Worm (Caenorhabditis elegans) whole organism, late embryonic: Measurements from ENCODE around the gene mec-7.

Experiments
- C08G9.2 ChIP-seq: sonication (generic microtip); optimal IDR thresholded peaks from 2 replicates; lab custom pipeline; 2016; ENCODE audit warnings: mild to moderate bottlenecking, missing genetic modification characterization, moderate library complexity, missing compliant biosample characterization
- F13H6.1 ChIP-seq: sonication (generic microtip); optimal IDR thresholded peaks from 2 replicates; lab custom pipeline; 2016; ENCODE audit warnings: missing genetic modification characterization, missing compliant biosample characterization
- K02D7.2 ChIP-seq: sonication (generic microtip); optimal IDR thresholded peaks from 2 replicates; lab custom pipeline; 2017; ENCODE audit warnings: mild to moderate bottlenecking, missing genetic modification characterization, missing compliant biosample characterization
- T23F11.4 ChIP-seq: fragments of 200-800 bp; sonication (Bioruptor generic); optimal IDR thresholded peaks from 2 replicates; lab custom pipeline; 2018; ENCODE audit warnings: mild to moderate bottlenecking, missing genetic modification characterization, missing compliant biosample characterization
- Y22D7AL.16 ChIP-seq: sonication (generic microtip); optimal IDR thresholded peaks from 2 replicates; lab custom pipeline; 2016; ENCODE audit warnings: missing genetic modification characterization, missing compliant biosample characterization
- ahr-1 ChIP-seq: sonication (generic microtip); optimal IDR thresholded peaks from 2 replicates; lab custom pipeline; 2016; ENCODE audit warnings: missing genetic modification characterization, missing compliant biosample characterization
- ama-1 ChIP-seq: fragments of 150-350 bp; optimal IDR thresholded peaks from 2 replicates; lab custom pipeline; 2014
- ceh-14 ChIP-seq: sonication (generic microtip); optimal IDR thresholded peaks from 2 replicates; lab custom pipeline; 2016; ENCODE audit warnings: missing genotype, missing genetic modification characterization, missing compliant biosample characterization
- ceh-18 ChIP-seq: sonication (generic microtip); optimal IDR thresholded peaks from 2 replicates; lab custom pipeline; 2016; ENCODE audit warnings: missing genetic modification characterization, missing compliant biosample characterization
- ceh-2 ChIP-seq: sonication (generic microtip); optimal IDR thresholded peaks from 2 replicates; lab custom pipeline; 2016; ENCODE audit warnings: missing genotype, missing genetic modification characterization, missing compliant biosample characterization
- ceh-22 ChIP-seq: sonication (generic microtip); optimal IDR thresholded peaks from 2 replicates; lab custom pipeline; 2017; ENCODE audit warnings: missing biosample characterization, missing genetic modification characterization
- ceh-30 ChIP-seq: fragments of 150-350 bp; optimal IDR thresholded peaks from 2 replicates; lab custom pipeline; 2014; ENCODE audit warnings: missing biosample characterization, missing genetic modification characterization
- ceh-31 ChIP-seq: sonication (generic microtip); optimal IDR thresholded peaks from 2 replicates; lab custom pipeline; 2016; ENCODE audit warnings: missing genetic modification characterization, missing compliant biosample characterization
- ceh-34 ChIP-seq: sonication (generic microtip); optimal IDR thresholded peaks from 2 replicates; lab custom pipeline; 2016; ENCODE audit warnings: mild to moderate bottlenecking, missing genetic modification characterization, missing compliant biosample characterization
- ceh-45 ChIP-seq: fragments of 200-800 bp; sonication (Bioruptor generic); IDR thresholded peaks from 2 replicates; pipeline ENCODE4 v1.3.6; 2022; ENCODE audit warnings: missing genetic modification reagents, missing genetic modification characterization, missing compliant biosample characterization
- ceh-48 ChIP-seq: sonication (generic microtip); optimal IDR thresholded peaks from 2 replicates; lab custom pipeline; 2016; ENCODE audit warnings: missing genetic modification characterization, inconsistent platforms, missing compliant biosample characterization
- ceh-6 ChIP-seq: fragments of 200-800 bp; sonication (Bioruptor generic); optimal IDR thresholded peaks from 2 replicates; lab custom pipeline; 2018; ENCODE audit warnings: mild to moderate bottlenecking, missing genetic modification characterization, missing compliant biosample characterization
- ceh-9 ChIP-seq: sonication (generic microtip); optimal IDR thresholded peaks from 2 replicates; lab custom pipeline; 2016; ENCODE audit warnings: mild to moderate bottlenecking, missing genetic modification characterization, inconsistent platforms, missing compliant biosample characterization
- che-1 ChIP-seq: sonication (generic microtip); optimal IDR thresholded peaks from 2 replicates; lab custom pipeline; 2016; ENCODE audit warnings: mild to moderate bottlenecking, missing genetic modification characterization, missing compliant biosample characterization
- dmd-4 ChIP-seq: sonication (generic microtip); optimal IDR thresholded peaks from 2 replicates; lab custom pipeline; 2016; ENCODE audit warnings: borderline replicate concordance, missing genetic modification characterization, missing compliant biosample characterization
- elt-2 ChIP-seq: sonication (generic microtip); optimal IDR thresholded peaks from 2 replicates; lab custom pipeline; 2016; ENCODE audit warnings: missing genetic modification reagents, missing genetic modification characterization, missing compliant biosample characterization
- elt-4 ChIP-seq: sonication (generic microtip); optimal IDR thresholded peaks from 2 replicates; lab custom pipeline; 2016; ENCODE audit warnings: missing genetic modification characterization, missing compliant biosample characterization
- ets-4 ChIP-seq: sonication (generic microtip); optimal IDR thresholded peaks from 2 replicates; lab custom pipeline; 2016; ENCODE audit warnings: missing genetic modification characterization, missing compliant biosample characterization
- eyg-1 ChIP-seq: sonication (generic microtip); optimal IDR thresholded peaks from 2 replicates; lab custom pipeline; 2016; ENCODE audit warnings: missing genotype, missing genetic modification characterization, missing compliant biosample characterization
- fax-1 ChIP-seq: sonication (generic microtip); optimal IDR thresholded peaks from 2 replicates; lab custom pipeline; 2016; ENCODE audit warnings: missing genotype, missing genetic modification characterization, missing compliant biosample characterization
- fkh-10 ChIP-seq: fragments of 150-350 bp; optimal IDR thresholded peaks from 2 replicates; lab custom pipeline; 2014; ENCODE audit warnings: missing biosample characterization, missing genetic modification reagents, missing genetic modification characterization
- fkh-6 ChIP-seq: sonication (generic microtip); optimal IDR thresholded peaks from 2 replicates; lab custom pipeline; 2016; ENCODE audit warnings: missing genetic modification characterization, missing compliant biosample characterization
- gmeb-2 ChIP-seq: sonication (generic microtip); optimal IDR thresholded peaks from 2 replicates; lab custom pipeline; 2016; ENCODE audit warnings: missing genetic modification characterization, inconsistent platforms, missing compliant biosample characterization
- hlh-15 ChIP-seq: sonication (generic microtip); optimal IDR thresholded peaks from 2 replicates; lab custom pipeline; 2016; ENCODE audit warnings: missing genetic modification characterization, missing compliant biosample characterization
- hlh-30 ChIP-seq: sonication (generic microtip); optimal IDR thresholded peaks from 2 replicates; lab custom pipeline; 2017; ENCODE audit warnings: antibody characterized with exemption, missing genetic modification characterization, missing compliant biosample characterization; ENCODE audit not compliant: insufficient read depth
- hlh-6 ChIP-seq: sonication (generic microtip); optimal IDR thresholded peaks from 2 replicates; lab custom pipeline; 2016; ENCODE audit warnings: missing genotype, missing genetic modification characterization, missing compliant biosample characterization
- hlh-8 ChIP-seq: sonication (generic microtip); optimal IDR thresholded peaks from 2 replicates; lab custom pipeline; 2016; ENCODE audit warnings: missing genotype, missing genetic modification characterization, missing compliant biosample characterization
- madf-2 ChIP-seq: sonication (generic microtip); optimal IDR thresholded peaks from 2 replicates; lab custom pipeline; 2017; ENCODE audit warnings: missing genetic modification characterization, missing compliant biosample characterization
- mec-3 ChIP-seq: sonication (generic microtip); optimal IDR thresholded peaks from 2 replicates; lab custom pipeline; 2016; ENCODE audit warnings: borderline replicate concordance, missing genetic modification characterization, missing compliant biosample characterization
- nfya-1 ChIP-seq: sonication (generic microtip); optimal IDR thresholded peaks from 2 replicates; lab custom pipeline; 2017; ENCODE audit warnings: missing genetic modification characterization, mild to moderate bottlenecking, missing compliant biosample characterization, antibody characterized with exemption, moderate library complexity
- nhr-11 ChIP-seq: fragments of 150-350 bp; optimal IDR thresholded peaks from 2 replicates; lab custom pipeline; 2014; ENCODE audit warnings: missing biosample characterization, missing genetic modification characterization
- nhr-232 ChIP-seq: sonication (generic microtip); optimal IDR thresholded peaks from 2 replicates; lab custom pipeline; 2016; ENCODE audit warnings: missing genetic modification characterization, missing compliant biosample characterization
- npax-4 ChIP-seq: sonication (generic microtip); optimal IDR thresholded peaks from 2 replicates; lab custom pipeline; 2016; ENCODE audit warnings: missing genetic modification characterization, missing compliant biosample characterization
- odd-2 ChIP-seq: sonication (generic microtip); optimal IDR thresholded peaks from 2 replicates; lab custom pipeline; 2017; ENCODE audit warnings: antibody characterized with exemption, mild to moderate bottlenecking, missing genetic modification characterization, missing compliant biosample characterization
- pag-3 ChIP-seq: sonication (generic microtip); optimal IDR thresholded peaks from 2 replicates; lab custom pipeline; 2016; ENCODE audit warnings: missing compliant biosample characterization, missing genetic modification characterization, borderline replicate concordance
- pat-9 ChIP-seq: fragments of 200-800 bp; sonication (Bioruptor generic); optimal IDR thresholded peaks from 2 replicates; lab custom pipeline; 2018; ENCODE audit warnings: mild to moderate bottlenecking, missing genetic modification characterization, moderate library complexity, missing compliant biosample characterization
- pax-1 ChIP-seq: fragments of 150-350 bp; optimal IDR thresholded peaks from 2 replicates; lab custom pipeline; 2014; ENCODE audit warnings: missing biosample characterization, missing genetic modification characterization
- pha-2 ChIP-seq: sonication (generic microtip); optimal IDR thresholded peaks from 2 replicates; lab custom pipeline; 2017; ENCODE audit warnings: mild to moderate bottlenecking, missing genetic modification characterization, missing compliant biosample characterization
- pha-4 ChIP-seq: fragments of 150-350 bp; optimal IDR thresholded peaks from 2 replicates; lab custom pipeline; 2018; ENCODE audit warnings: missing biosample characterization, missing genetic modification reagents, missing genetic modification characterization
- pqm-1 ChIP-seq: sonication (generic microtip); optimal IDR thresholded peaks from 2 replicates; lab custom pipeline; 2016; ENCODE audit warnings: missing genetic modification characterization, missing compliant biosample characterization
- pros-1 ChIP-seq: fragments of 150-350 bp; optimal IDR thresholded peaks from 2 replicates; lab custom pipeline; 2014; ENCODE audit warnings: missing biosample characterization, missing genetic modification reagents, missing genetic modification characterization
- ref-2 ChIP-seq: sonication (generic microtip); optimal IDR thresholded peaks from 2 replicates; lab custom pipeline; 2016; ENCODE audit warnings: missing genetic modification characterization, missing compliant biosample characterization
- rnt-1 ChIP-seq: sonication (generic microtip); optimal IDR thresholded peaks from 2 replicates; lab custom pipeline; 2016; ENCODE audit warnings: missing genetic modification characterization, missing compliant biosample characterization
- sdc-2 ChIP-seq: sonication (generic microtip); optimal IDR thresholded peaks from 2 replicates; lab custom pipeline; 2016; ENCODE audit warnings: missing genotype, missing genetic modification characterization, missing compliant biosample characterization
- syd-9 ChIP-seq: sonication (generic microtip); optimal IDR thresholded peaks from 2 replicates; lab custom pipeline; 2016; ENCODE audit warnings: mild to moderate bottlenecking, missing genetic modification characterization, moderate library complexity, missing compliant biosample characterization
- tbx-7 ChIP-seq: sonication (generic microtip); optimal IDR thresholded peaks from 2 replicates; lab custom pipeline; 2016; ENCODE audit warnings: missing genotype, missing genetic modification characterization, missing compliant biosample characterization
- ttx-3 ChIP-seq: sonication (generic microtip); optimal IDR thresholded peaks from 2 replicates; lab custom pipeline; 2016; ENCODE audit warnings: missing genetic modification reagents, missing genetic modification characterization, missing compliant biosample characterization
- unc-55 ChIP-seq: sonication (generic microtip); optimal IDR thresholded peaks from 2 replicates; lab custom pipeline; 2017; ENCODE audit warnings: missing biosample characterization, missing genetic modification reagents, missing genetic modification characterization
- unc-86 ChIP-seq: sonication (generic microtip); optimal IDR thresholded peaks from 2 replicates; lab custom pipeline; 2016; ENCODE audit warnings: missing genetic modification characterization, missing compliant biosample characterization
- ztf-16 ChIP-seq: sonication (generic microtip); optimal IDR thresholded peaks from 2 replicates; lab custom pipeline; 2017; ENCODE audit warnings: missing genetic modification characterization, missing compliant biosample characterization

mec-7 gene

ce11 chrX:7794306-7794743, 17.8 kb upstream of the mec-7 start:
- no peak for TF ChIP-seq ceh-31 (tag; lab: Kevin White, UChicago)
- TF ChIP-seq nhr-11 (tag; lab: Kevin White, UChicago), result no peak
- TF ChIP-seq nhr-232 (tag; lab: Kevin White, UChicago), result peak; percentile 12
- no peak for TF ChIP-seq pat-9
- TF ChIP-seq nfya-1 (tag; lab: Kevin White, UChicago), result no peak
- peak; percentile 32 for TF ChIP-seq ref-2 (tag; lab: Kevin White, UChicago)
- no peak for TF ChIP-seq fkh-10 (GFP tag; lab: Kevin White, UChicago)
- TF ChIP-seq hlh-6 (tag; lab: Kevin White, UChicago), result no peak
- no peak for TF ChIP-seq ttx-3 (tag; lab: Kevin White, UChicago)
- no peak for TF ChIP-seq rnt-1 (tag; lab: Kevin White, UChicago)
- TF ChIP-seq F13H6.1 (tag; lab: Kevin White, UChicago), result no peak
- peak; percentile 15 for TF ChIP-seq ceh-2 (tag; lab: Kevin White, UChicago)
- no peak for TF ChIP-seq ama-1 (lab: Kevin White, UChicago)
- no peak for TF ChIP-seq unc-86 (tag; lab: Kevin White, UChicago)
- peak; percentile 59 for TF ChIP-seq ceh-6 (GFP tag; lab: Kevin White, UChicago)
- no peak for TF ChIP-seq unc-55 (GFP tag; lab: Kevin White, UChicago)
- TF ChIP-seq ceh-48, result no peak
- no peak for TF ChIP-seq syd-9 (tag; lab: Kevin White, UChicago)
- TF ChIP-seq dmd-4, result no peak
- TF ChIP-seq ztf-16, result peak; percentile 7
- no peak for TF ChIP-seq ets-4 (tag; lab: Kevin White, UChicago)
- no peak for TF ChIP-seq elt-4 (tag; lab: Kevin White, UChicago)
- no peak for TF ChIP-seq ceh-9 (tag; lab: Kevin White, UChicago)
- no peak for TF ChIP-seq pax-1 (tag; lab: Kevin White, UChicago)
- TF ChIP-seq gmeb-2 (tag; lab: Kevin White, UChicago), result no peak
- TF ChIP-seq madf-2 (tag; lab: Kevin White, UChicago), result no peak
- TF ChIP-seq C08G9.2 (tag; lab: Kevin White, UChicago), result no peak
- no peak for TF ChIP-seq pha-2
- no peak for TF ChIP-seq elt-2 (tag; lab: Kevin White, UChicago)
- peak; percentile 23 for TF ChIP-seq Y22D7AL.16 (tag; lab: Kevin White, UChicago)
- no peak for TF ChIP-seq eyg-1 (tag; lab: Kevin White, UChicago)
- no peak for TF ChIP-seq pha-4
- TF ChIP-seq odd-2 (tag; lab: Kevin White, UChicago), result no peak
- TF ChIP-seq fkh-6, result no peak
- no peak for TF ChIP-seq pros-1 (tag; lab: Kevin White, UChicago)
- TF ChIP-seq hlh-15 (tag; lab: Kevin White, UChicago), result no peak
- TF ChIP-seq pqm-1 (tag; lab: Kevin White, UChicago), result no peak
- TF ChIP-seq ceh-30 (tag; lab: Kevin White, UChicago), result no peak
- TF ChIP-seq ceh-45, result no peak
- peak; percentile 38 for TF ChIP-seq che-1 (tag; lab: Kevin White, UChicago)
- TF ChIP-seq ahr-1, result no peak
- no peak for TF ChIP-seq mec-3 (tag; lab: Kevin White, UChicago)
- no peak for TF ChIP-seq ceh-34 (tag; lab: Kevin White, UChicago)
- TF ChIP-seq hlh-30 (tag; lab: Kevin White, UChicago), result no peak
- no peak for TF ChIP-seq pag-3 (tag; lab: Kevin White, UChicago)
- no peak for TF ChIP-seq ceh-14 (tag; lab: Kevin White, UChicago)
- TF ChIP-seq T23F11.4, result no peak
- no peak for TF ChIP-seq hlh-8 (tag; lab: Kevin White, UChicago)
- no peak for TF ChIP-seq tbx-7
- no peak for TF ChIP-seq fax-1 (tag; lab: Kevin White, UChicago)
- TF ChIP-seq npax-4 (tag; lab: Kevin White, UChicago), result no peak
- no peak for TF ChIP-seq sdc-2 (tag; lab: Kevin White, UChicago)
- TF ChIP-seq ceh-22, result no peak
- no peak for TF ChIP-seq ceh-18
- peak; percentile 45 for TF ChIP-seq K02D7.2 (tag; lab: Kevin White, UChicago)
